Fruit fly (Drosophila melanogaster): ENCODE measurements around the gene CG1309.

Gene CG1309

DNA sequence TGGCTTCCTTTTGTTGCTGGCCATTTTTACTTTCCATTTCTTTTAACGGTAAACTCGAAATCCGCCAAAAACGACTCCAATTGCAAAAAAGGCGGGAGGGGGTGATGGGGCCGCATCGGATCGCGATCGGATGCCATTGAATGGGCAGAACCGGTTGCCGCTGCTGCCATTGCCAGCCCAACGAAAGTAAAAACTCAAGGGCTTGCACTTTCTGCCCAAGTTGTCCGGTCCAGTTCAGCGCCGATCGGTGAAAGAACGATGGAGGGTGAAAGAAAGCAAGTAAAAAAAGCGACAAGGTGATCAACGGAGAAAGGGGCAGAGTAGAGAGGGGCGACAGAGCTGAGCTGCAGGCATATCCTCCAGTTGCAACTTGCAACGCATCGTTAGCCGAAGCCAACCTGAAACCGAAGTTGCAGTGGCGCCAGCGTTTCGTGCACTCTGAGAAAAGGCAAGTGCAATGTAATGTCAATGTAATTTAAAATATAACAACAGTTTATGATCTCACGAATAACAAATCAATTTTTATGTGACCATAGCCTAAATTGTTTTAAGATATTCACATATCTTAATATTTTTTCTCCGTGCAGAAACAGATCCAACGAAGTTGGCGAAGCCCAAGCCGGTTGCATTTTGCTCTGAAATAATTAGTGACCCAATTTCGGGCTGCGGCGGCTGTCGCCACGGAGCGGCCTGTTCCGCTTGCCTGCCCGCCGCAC, 45.2 kb downstream of the CG1309 start (continued):
- peak; percentile 79 for TF ChIP-seq CG10669 (GFP tag; optimal IDR thresholded peaks at IDR 0.05)
- peak; percentile 73 for TF ChIP-seq dsx (GFP tag; optimal IDR thresholded peaks at IDR 0.05; ENCODE audit: poor library complexity, severe bottlenecking)
- TF ChIP-seq vri (GFP tag; optimal IDR thresholded peaks at IDR 0.05), result peak; percentile 63
- peak; percentile 81 for TF ChIP-seq dac (GFP tag; optimal IDR thresholded peaks at IDR 0.05)
- TF ChIP-seq Eip93F (GFP tag; optimal IDR thresholded peaks at IDR 0.05), result peak; percentile 58
- peak; percentile 70 for TF ChIP-seq CG8319 (GFP tag; optimal IDR thresholded peaks at IDR 0.05)
- TF ChIP-seq CG9139 (GFP tag; optimal IDR thresholded peaks at IDR 0.05), result peak; percentile 39
- TF ChIP-seq cyc (GFP tag; optimal IDR thresholded peaks at IDR 0.05), result peak; percentile 80
- TF ChIP-seq fd59A (GFP tag; optimal IDR thresholded peaks at IDR 0.05), result peak; percentile 59
- TF ChIP-seq Eip78C (GFP tag), result peak; percentile 97
- TF ChIP-seq Sox14 (GFP tag; optimal IDR thresholded peaks at IDR 0.05), result peak; percentile 89
- TF ChIP-seq CG3919 (GFP tag; optimal IDR thresholded peaks at IDR 0.05), result peak; percentile 92
- peak; percentile 88 for TF ChIP-seq lz (GFP tag; optimal IDR thresholded peaks at IDR 0.05)
- peak; percentile 76 for TF ChIP-seq CG11762 (GFP tag; optimal IDR thresholded peaks at IDR 0.05; ENCODE audit: insufficient read depth)
- TF ChIP-seq CG6792 (GFP tag; optimal IDR thresholded peaks at IDR 0.05), result peak; percentile 86
- peak; percentile 83 for TF ChIP-seq CG34406 (GFP tag; optimal IDR thresholded peaks at IDR 0.05)
- peak; percentile 100 for TF ChIP-seq Blimp-1 (GFP tag; optimal IDR thresholded peaks at IDR 0.05)
- TF ChIP-seq CG3032 (tag; optimal IDR thresholded peaks at IDR 0.05), result peak; percentile 64
- TF ChIP-seq Sox102F (GFP tag; optimal IDR thresholded peaks at IDR 0.05), result peak; percentile 81
- peak; percentile 50 for TF ChIP-seq CG6808 (GFP tag; optimal IDR thresholded peaks at IDR 0.05)
- TF ChIP-seq Smox (GFP tag; optimal IDR thresholded peaks at IDR 0.05), result peak; percentile 90
- peak; percentile 63 for TF ChIP-seq CG1621 (tag; optimal IDR thresholded peaks at IDR 0.05)
- TF ChIP-seq CG11294 (GFP tag; IDR thresholded peaks at IDR 0.05), result peak; percentile 82
- peak; percentile 21 to 81 for TF ChIP-seq salr (GFP tag; optimal IDR thresholded peaks at IDR 0.05)
- TF ChIP-seq CG10631 (GFP tag; optimal IDR thresholded peaks at IDR 0.05), result peak; percentile 84
- TF ChIP-seq svp (GFP tag), result peak; percentile 93
- peak; percentile 91 for TF ChIP-seq Met (GFP tag; optimal IDR thresholded peaks at IDR 0.05)
- TF ChIP-seq CG6854 (GFP tag; optimal IDR thresholded peaks at IDR 0.05), result peak; percentile 92
- TF ChIP-seq Ets96B (tag; optimal IDR thresholded peaks at IDR 0.05), result peak; percentile 74
- peak; percentile 98 for TF ChIP-seq CG15336 (GFP tag; IDR thresholded peaks at IDR 0.05)
- TF ChIP-seq CG32006 (GFP tag; optimal IDR thresholded peaks at IDR 0.05), result peak; percentile 93
- peak; percentile 90 for TF ChIP-seq esn (GFP tag; optimal IDR thresholded peaks at IDR 0.05)
- TF ChIP-seq Gug (GFP tag; IDR thresholded peaks at IDR 0.05), result peak; percentile 84
- TF ChIP-seq fkh (GFP tag; optimal IDR thresholded peaks at IDR 0.05), result no peak
- TF ChIP-seq fd85E (GFP tag; optimal IDR thresholded peaks at IDR 0.05), result no peak
- peak; percentile 84 for TF ChIP-seq CG8632 (GFP tag; optimal IDR thresholded peaks at IDR 0.05)
- TF ChIP-seq acj6 (GFP tag; optimal IDR thresholded peaks at IDR 0.05), result peak; percentile 85
- peak; percentile 89 for TF ChIP-seq Hr39 (GFP tag; optimal IDR thresholded peaks at IDR 0.05)
- peak; percentile 92 for TF ChIP-seq Hr4 (GFP tag; optimal IDR thresholded peaks at IDR 0.05)
- TF ChIP-seq CG4318 (GFP tag; optimal IDR thresholded peaks at IDR 0.05), result peak; percentile 82
- peak; percentile 79 for TF ChIP-seq CG7368 (GFP tag; optimal IDR thresholded peaks at IDR 0.05)
